Fruit fly (Drosophila melanogaster) whole organism, embryonic: ENCODE results near the gene CG14854.

Source experiments
- Aef1 ChIP-seq: fragments of 200-800 bp; sonication (Bioruptor generic); IDR thresholded peaks from 3 replicates; pipeline ENCODE4 v1.3.6; 2022; ENCODE audit warnings: missing biosample characterization, missing genetic modification characterization
- Bteb2 ChIP-seq: fragments of 200-800 bp; sonication (Bioruptor generic); optimal IDR thresholded peaks from 2 replicates; lab custom pipeline; 2016; ENCODE audit warnings: missing biosample characterization, missing genetic modification characterization
- CG11456 ChIP-seq: fragments of 200-800 bp; sonication (Bioruptor generic); IDR thresholded peaks from 3 replicates; pipeline ENCODE4 v1.3.6; 2022; ENCODE audit warnings: missing biosample characterization, missing genetic modification characterization
- CG11695 ChIP-seq: fragments of 200-800 bp; sonication (Bioruptor generic); IDR thresholded peaks from 3 replicates; pipeline ENCODE4 v1.3.6; 2022; ENCODE audit warnings: missing biosample characterization, missing genetic modification characterization
- CG11696 ChIP-seq: fragments of 200-800 bp; sonication (Bioruptor generic); IDR thresholded peaks from 2 replicates; pipeline ENCODE4 v1.3.6; 2022; ENCODE audit warnings: missing biosample characterization, missing genetic modification characterization
- CG15514 ChIP-seq: fragments of 200-800 bp; sonication (Bioruptor generic); optimal IDR thresholded peaks from 3 replicates; lab custom pipeline; 2017; ENCODE audit warnings: missing biosample characterization, missing genetic modification characterization, mild to moderate bottlenecking, moderate library complexity, missing genetic modification reagents
- CG1603 ChIP-seq: fragments of 200-800 bp; sonication (Bioruptor generic); optimal IDR thresholded peaks from 2 replicates; lab custom pipeline; 2019; ENCODE audit warnings: missing biosample characterization, mild to moderate bottlenecking, missing genetic modification characterization, moderate library complexity
- CG2199 ChIP-seq: fragments of 200-800 bp; sonication (Bioruptor generic); IDR thresholded peaks from 3 replicates; pipeline ENCODE4 v1.3.6; 2022; ENCODE audit warnings: missing biosample characterization, missing genetic modification characterization
- CG32532 ChIP-seq: fragments of 200-800 bp; sonication (Bioruptor generic); IDR thresholded peaks from 2 replicates; pipeline ENCODE4 v1.3.6; 2022; ENCODE audit warnings: missing biosample characterization, missing genetic modification characterization
- CG7271 ChIP-seq: fragments of 200-800 bp; sonication (Bioruptor generic); optimal IDR thresholded peaks from 2 replicates; lab custom pipeline; 2018; ENCODE audit warnings: missing biosample characterization, mild to moderate bottlenecking, missing genetic modification characterization, moderate library complexity
- CG7786 ChIP-seq: fragments of 200-800 bp; sonication (Bioruptor generic); optimal IDR thresholded peaks from 2 replicates; lab custom pipeline; 2016; ENCODE audit warnings: missing biosample characterization, missing genetic modification characterization
- CG8089 ChIP-seq: fragments of 200-800 bp; sonication (Bioruptor generic); optimal IDR thresholded peaks from 3 replicates; lab custom pipeline; 2016; ENCODE audit warnings: missing biosample characterization, missing genetic modification characterization
- CG9932 ChIP-seq: fragments of 200-800 bp; sonication (Bioruptor generic); IDR thresholded peaks from 2 replicates; pipeline ENCODE4 v1.3.6; 2022; ENCODE audit warnings: missing biosample characterization, missing genetic modification characterization
- CTCF ChIP-seq: fragments of 200-800 bp; sonication (Bioruptor generic); optimal IDR thresholded peaks from 2 replicates; lab custom pipeline; 2017; ENCODE audit warnings: missing biosample characterization, mild to moderate bottlenecking, missing genetic modification characterization, moderate library complexity
- CrebB ChIP-seq: fragments of 200-800 bp; sonication (Bioruptor generic); optimal IDR thresholded peaks from 3 replicates; lab custom pipeline; 2018; ENCODE audit warnings: missing biosample characterization, mild to moderate bottlenecking, missing genetic modification characterization
- D19A ChIP-seq: fragments of 200-800 bp; optimal IDR thresholded peaks from 3 replicates; lab custom pipeline; 2019; ENCODE audit warnings: missing biosample characterization, mild to moderate bottlenecking, missing genetic modification characterization, moderate library complexity
- D19B ChIP-seq: fragments of 200-800 bp; sonication (Bioruptor generic); optimal IDR thresholded peaks from 2 replicates; lab custom pipeline; 2017; ENCODE audit warnings: missing biosample characterization, mild to moderate bottlenecking, missing genetic modification characterization
- Dad ChIP-seq: fragments of 200-800 bp; sonication (Bioruptor generic); optimal IDR thresholded peaks from 3 replicates; lab custom pipeline; 2016; ENCODE audit warnings: missing biosample characterization, missing genetic modification characterization
- Dip2 ChIP-seq: fragments of 200-800 bp; sonication (Bioruptor generic); IDR thresholded peaks from 2 replicates; pipeline ENCODE4 v1.3.6; 2022; ENCODE audit warnings: missing biosample characterization, missing genetic modification characterization
- Dp ChIP-seq: fragments of 200-800 bp; sonication (Bioruptor generic); optimal IDR thresholded peaks from 2 replicates; lab custom pipeline; 2018; ENCODE audit warnings: missing biosample characterization, mild to moderate bottlenecking, missing genetic modification characterization, moderate library complexity
- Ets65A ChIP-seq: fragments of 200-800 bp; sonication (Bioruptor generic); peaks from one replicate; lab custom pipeline; 2016; ENCODE audit warnings: missing biosample characterization, missing genetic modification characterization
- GATAe ChIP-seq: fragments of 200-800 bp; sonication (Bioruptor generic); conservative IDR thresholded peaks from 2 replicates; pipeline ENCODE4 v1.3.6; 2022; ENCODE audit warnings: missing biosample characterization, missing genetic modification characterization
- H2.0 ChIP-seq: fragments of 200-800 bp; sonication (Bioruptor generic); IDR thresholded peaks from 2 replicates; pipeline ENCODE4 v1.3.6; 2022; ENCODE audit warnings: missing biosample characterization, missing genetic modification characterization
- HHEX ChIP-seq: fragments of 200-800 bp; sonication (Bioruptor generic); optimal IDR thresholded peaks from 3 replicates; lab custom pipeline; 2017; ENCODE audit warnings: missing biosample characterization, mild to moderate bottlenecking, missing genetic modification characterization, missing genetic modification reagents
- HLH4C ChIP-seq: fragments of 200-800 bp; sonication (Bioruptor generic); IDR thresholded peaks from 3 replicates; pipeline ENCODE4 v1.3.6; 2022; ENCODE audit warnings: missing biosample characterization, missing genetic modification characterization; ENCODE audit not compliant: partially characterized antibody
- HLH54F ChIP-seq: fragments of 200-800 bp; sonication (Bioruptor generic); optimal IDR thresholded peaks from 3 replicates; lab custom pipeline; 2016; ENCODE audit warnings: missing biosample characterization, missing genetic modification characterization
- Hey ChIP-seq: fragments of 200-800 bp; sonication (Bioruptor generic); optimal IDR thresholded peaks from 3 replicates; lab custom pipeline; 2018; ENCODE audit warnings: missing biosample characterization, mild to moderate bottlenecking, missing genetic modification characterization
- NC2β ChIP-seq: fragments of 200-800 bp; sonication (Bioruptor generic); optimal IDR thresholded peaks from 2 replicates; lab custom pipeline; 2016; ENCODE audit warnings: missing biosample characterization, missing genetic modification characterization
- Oli ChIP-seq: fragments of 200-800 bp; sonication (Bioruptor generic); optimal IDR thresholded peaks from 2 replicates; lab custom pipeline; 2018; ENCODE audit warnings: missing biosample characterization, mild to moderate bottlenecking, missing genetic modification characterization, moderate library complexity
- Ptx1 ChIP-seq: fragments of 200-800 bp; sonication (Bioruptor generic); IDR thresholded peaks from 2 replicates; pipeline ENCODE4 v1.3.6; 2022; ENCODE audit warnings: missing biosample characterization, missing genetic modification characterization
- Scr ChIP-seq: fragments of 200-800 bp; sonication (Bioruptor generic); IDR thresholded peaks from 2 replicates; pipeline ENCODE4 v1.3.6; 2022; ENCODE audit warnings: missing biosample characterization, missing genetic modification characterization; ENCODE audit not compliant: partially characterized antibody
- ab ChIP-seq: fragments of 200-800 bp; sonication (Bioruptor generic); optimal IDR thresholded peaks from 2 replicates; lab custom pipeline; 2016; ENCODE audit warnings: missing biosample characterization, missing genetic modification characterization
- ac ChIP-seq: fragments of 200-800 bp; sonication (Bioruptor generic); optimal IDR thresholded peaks from 3 replicates; lab custom pipeline; 2017; ENCODE audit warnings: missing biosample characterization, mild to moderate bottlenecking, missing genetic modification characterization
- cg ChIP-seq: fragments of 200-800 bp; sonication (Bioruptor generic); optimal IDR thresholded peaks from 3 replicates; lab custom pipeline; 2019; ENCODE audit warnings: missing biosample characterization, mild to moderate bottlenecking, missing genetic modification characterization, moderate library complexity
- corto ChIP-seq: fragments of 200-800 bp; sonication (Bioruptor generic); optimal IDR thresholded peaks from 2 replicates; lab custom pipeline; 2016; ENCODE audit warnings: missing biosample characterization, mild to moderate bottlenecking, missing genetic modification characterization, moderate library complexity
- crc ChIP-seq: fragments of 200-800 bp; sonication (Bioruptor generic); optimal IDR thresholded peaks from 2 replicates; lab custom pipeline; 2016; ENCODE audit warnings: missing biosample characterization, missing genetic modification characterization
- exex ChIP-seq: fragments of 200-800 bp; sonication (Bioruptor generic); optimal IDR thresholded peaks from 4 replicates; lab custom pipeline; 2018; ENCODE audit warnings: missing biosample characterization, mild to moderate bottlenecking, missing genetic modification characterization, moderate library complexity
- gcm2 ChIP-seq: fragments of 200-800 bp; sonication (Bioruptor generic); optimal IDR thresholded peaks from 2 replicates; lab custom pipeline; 2016; ENCODE audit warnings: missing biosample characterization, missing genetic modification characterization
- her ChIP-seq: fragments of 200-800 bp; sonication (Bioruptor generic); optimal IDR thresholded peaks from 2 replicates; lab custom pipeline; 2016; ENCODE audit warnings: missing biosample characterization, missing genetic modification characterization
- hkb ChIP-seq, 2 experiments: fragments of 200-800 bp in 1 of 2; fragments of >200 bp in 1 of 2; sonication (Bioruptor generic) in 1 of 2; IDR thresholded peaks in 1 of 2; optimal IDR thresholded peaks in 1 of 2; 2 replicates each; pipeline versions ENCODE4 v1.3.6 to Lab custom; 2017 to 2022; ENCODE audit warnings: missing biosample characterization in 1 of 2, missing genetic modification characterization in 1 of 2
- inv ChIP-seq: fragments of 200-800 bp; sonication (Bioruptor generic); IDR thresholded peaks from 2 replicates; pipeline ENCODE4 v1.3.6; 2022; ENCODE audit warnings: missing biosample characterization, missing genetic modification characterization; ENCODE audit not compliant: partially characterized antibody
- klu ChIP-seq: fragments of 200-800 bp; sonication (Bioruptor generic); IDR thresholded peaks from 2 replicates; pipeline ENCODE4 v1.3.6; 2022; ENCODE audit warnings: missing biosample characterization, missing genetic modification characterization
- p53 ChIP-seq: fragments of 200-800 bp; sonication (Bioruptor generic); optimal IDR thresholded peaks from 2 replicates; lab custom pipeline; 2016; ENCODE audit warnings: missing biosample characterization, missing genetic modification characterization
- peb ChIP-seq: fragments of 200-800 bp; sonication (Bioruptor generic); IDR thresholded peaks from 2 replicates; pipeline ENCODE4 v1.3.6; 2022; ENCODE audit warnings: missing biosample characterization, missing genetic modification characterization
- sd ChIP-seq: fragments of 200-800 bp; sonication (Bioruptor generic); optimal IDR thresholded peaks from 3 replicates; lab custom pipeline; 2018; ENCODE audit warnings: missing biosample characterization, mild to moderate bottlenecking, missing genetic modification characterization, moderate library complexity
- seq ChIP-seq: fragments of 200-800 bp; sonication (Bioruptor generic); IDR thresholded peaks from 2 replicates; pipeline ENCODE4 v1.3.6; 2022; ENCODE audit warnings: missing biosample characterization, missing genetic modification characterization
- slbo ChIP-seq: fragments of 200-800 bp; sonication (Bioruptor generic); IDR thresholded peaks from 2 replicates; pipeline ENCODE4 v1.3.6; 2022; ENCODE audit warnings: missing biosample characterization, missing genetic modification characterization
- slp2 ChIP-seq: fragments of 200-800 bp; sonication (Bioruptor generic); optimal IDR thresholded peaks from 2 replicates; lab custom pipeline; 2016; ENCODE audit warnings: missing biosample characterization, missing genetic modification characterization
- twi ChIP-seq: fragments of 200-800 bp; optimal IDR thresholded peaks from 2 replicates; lab custom pipeline; 2019; ENCODE audit warnings: missing biosample characterization, mild to moderate bottlenecking, missing genetic modification characterization, moderate library complexity
- yki ChIP-seq: fragments of >200 bp; optimal IDR thresholded peaks from 3 replicates; lab custom pipeline; 2018
- z ChIP-seq: fragments of 200-800 bp; sonication (Bioruptor generic); IDR thresholded peaks from 3 replicates; pipeline ENCODE4 v1.3.6; 2022; ENCODE audit warnings: missing biosample characterization, missing genetic modification characterization

Gene CG14854

DNA sequence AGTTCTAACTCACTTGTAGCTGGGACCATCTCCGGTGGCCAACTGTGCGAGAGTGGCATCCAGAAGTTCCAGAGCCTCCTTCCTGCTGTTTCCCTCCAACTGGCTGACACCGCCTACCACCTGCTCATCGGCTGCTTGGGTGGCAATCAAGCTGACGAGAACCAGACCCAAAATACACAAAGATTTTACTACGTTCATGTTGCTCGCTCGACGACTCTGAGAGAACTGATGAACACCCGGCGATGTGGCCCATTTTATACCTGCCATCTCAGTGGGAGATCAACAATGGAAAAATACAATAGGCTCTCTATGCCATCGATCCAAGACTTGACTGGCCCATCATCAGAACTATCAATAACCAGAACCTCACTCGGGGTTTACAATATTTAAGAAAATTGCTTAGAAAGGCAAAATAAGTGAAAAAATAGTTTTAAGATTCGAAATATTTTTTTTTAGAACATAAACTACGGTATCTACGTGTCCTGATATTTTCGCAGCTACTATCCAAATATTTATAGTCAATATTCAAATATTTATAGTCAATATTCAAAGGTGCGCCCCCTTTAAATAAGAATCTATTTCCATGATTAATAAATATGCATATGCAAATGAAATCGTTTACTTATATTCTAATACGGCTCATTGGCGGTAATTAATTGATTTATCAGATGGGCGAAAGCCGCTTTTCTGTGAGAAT is 9.7 kb upstream of the CG14854 start, which contains the start of gene Cys (continued):
- TF ChIP-seq CG32532 (GFP tag; lab: Robert Waterston, UW) (peak; percentile 47; the same call in 1 of the 2 replicates), gcm2 (GFP tag; lab: Kevin White, UChicago) (no peak), CTCF (GFP tag; lab: Kevin White, UChicago) (no peak), corto (GFP tag; lab: Kevin White, UChicago) (no peak), CG11456 (GFP tag; lab: Robert Waterston, UW) (0 out of 3 replicates have a peak, but pooled peaks have one; percentile 61), crc (no peak), slp2 (no peak), Aef1 (no peak), Dad (GFP tag; lab: Kevin White, UChicago) (no peak), slbo (GFP tag; lab: Robert Waterston, UW) (peak; percentile 49), sd (tag; lab: Kevin White, UChicago) (no peak), klu (GFP tag; lab: Robert Waterston, UW) (no peak), Bteb2 (no peak), ab (GFP tag; lab: Kevin White, UChicago) (no peak), CG8089 (GFP tag; lab: Kevin White, UChicago) (no peak), D19A (no peak), NC2β (no peak), Ets65A (GFP tag; lab: Kevin White, UChicago) (peak; percentile 18), CG11696 (no peak), z (GFP tag; lab: Robert Waterston, UW) (0 out of 3 replicates have a peak, but pooled peaks have one; percentile 61), seq (GFP tag; lab: Robert Waterston, UW) (no peak), yki (lab: Kevin White, UChicago) (no peak), exex (no peak), CG7271 (tag; lab: Kevin White, UChicago) (no peak), CG15514 (no peak), CrebB (tag; lab: Kevin White, UChicago) (peak; percentile 36), H2.0 (no peak), CG9932 (peak; percentile 33; the same call in 1 of the 2 replicates), Dip2 (GFP tag; lab: Robert Waterston, UW) (no peak), Oli (tag; lab: Kevin White, UChicago) (no peak), D19B (GFP tag; lab: Kevin White, UChicago) (peak; percentile 27), CG2199 (GFP tag; lab: Robert Waterston, UW) (no peak), GATAe (GFP tag; lab: Robert Waterston, UW) (no peak), CG7786 (GFP tag; lab: Kevin White, UChicago) (peak; percentile 17), twi (tag; lab: Kevin White, UChicago) (no peak), p53 (GFP tag; lab: Kevin White, UChicago) (no peak), peb (GFP tag; lab: Robert Waterston, UW) (no peak), HHEX (no peak), HLH54F (GFP tag; lab: Kevin White, UChicago) (peak; percentile 35), HLH4C (GFP tag; lab: Robert Waterston, UW) (0 out of 3 replicates have a peak, but pooled peaks have one; percentile 12), CG1603 (tag; lab: Kevin White, UChicago) (peak; percentile 13), inv (GFP tag; lab: Robert Waterston, UW) (no peak), cg (GFP tag; lab: Kevin White, UChicago) (no peak), hkb (optimal IDR thresholded peaks at IDR 0.05; lab: Kevin White, UChicago) (no peak), hkb (GFP tag; IDR thresholded peaks at IDR 0.05; lab: Robert Waterston, UW) (no peak), CG11695 (GFP tag; lab: Robert Waterston, UW) (no peak), Scr (GFP tag; lab: Robert Waterston, UW) (peak; percentile 9; the same call in 1 of the 2 replicates), Hey (tag; lab: Kevin White, UChicago) (no peak), ac (GFP tag; lab: Kevin White, UChicago) (peak; percentile 42), Ptx1 (GFP tag; lab: Robert Waterston, UW) (no peak), her (GFP tag; lab: Kevin White, UChicago) (peak; percentile 13), Dp (no peak)
